Fruit fly (Drosophila melanogaster) whole organism, embryonic: ENCODE measurements around the gene CG9395.

Experiments used
- CG10321 ChIP-seq: fragments of 200-800 bp; sonication (Bioruptor generic); IDR thresholded peaks from 2 replicates; pipeline ENCODE4 v1.3.6; 2022; ENCODE audit warnings: missing biosample characterization, missing genetic modification characterization
- CG10431 ChIP-seq: fragments of 200-800 bp; sonication (Bioruptor generic); optimal IDR thresholded peaks from 3 replicates; lab custom pipeline; 2018; ENCODE audit warnings: missing biosample characterization, mild to moderate bottlenecking, missing genetic modification characterization
- CG10565 ChIP-seq: fragments of 200-800 bp; sonication (Bioruptor generic); optimal IDR thresholded peaks from 3 replicates; lab custom pipeline; 2016; ENCODE audit warnings: missing biosample characterization, mild to moderate bottlenecking, missing genetic modification characterization
- CG10959 ChIP-seq: fragments of 200-800 bp; sonication (Bioruptor generic); IDR thresholded peaks from 2 replicates; pipeline ENCODE4 v1.3.6; 2022; ENCODE audit warnings: missing biosample characterization, missing genetic modification characterization
- CG12104 ChIP-seq: fragments of 200-800 bp; sonication (Bioruptor generic); optimal IDR thresholded peaks from 3 replicates; lab custom pipeline; 2016; ENCODE audit warnings: missing biosample characterization, missing genetic modification characterization
- CG12391 ChIP-seq: fragments of 200-800 bp; sonication (Bioruptor generic); optimal IDR thresholded peaks from 3 replicates; lab custom pipeline; 2018; ENCODE audit warnings: missing biosample characterization, mild to moderate bottlenecking, missing genetic modification characterization, moderate library complexity
- CG13894 ChIP-seq: fragments of 200-800 bp; sonication (Bioruptor generic); optimal IDR thresholded peaks from 3 replicates; lab custom pipeline; 2018; ENCODE audit warnings: missing biosample characterization, mild to moderate bottlenecking, missing genetic modification characterization, moderate library complexity
- CG17359 ChIP-seq: fragments of 200-800 bp; sonication (Bioruptor generic); optimal IDR thresholded peaks from 3 replicates; lab custom pipeline; 2018; ENCODE audit warnings: missing biosample characterization, mild to moderate bottlenecking, missing genetic modification characterization, moderate library complexity
- CG17912 ChIP-seq: fragments of 200-800 bp; sonication (Bioruptor generic); optimal IDR thresholded peaks from 2 replicates; lab custom pipeline; 2018; ENCODE audit warnings: missing biosample characterization, mild to moderate bottlenecking, missing genetic modification characterization
- CG2120 ChIP-seq: fragments of 200-800 bp; sonication (Bioruptor generic); optimal IDR thresholded peaks from 3 replicates; lab custom pipeline; 2016; ENCODE audit warnings: missing biosample characterization, missing genetic modification characterization
- CG2875 ChIP-seq: fragments of 200-800 bp; sonication (Bioruptor generic); optimal IDR thresholded peaks from 2 replicates; lab custom pipeline; 2017; ENCODE audit warnings: missing biosample characterization, mild to moderate bottlenecking, missing genetic modification characterization, missing genetic modification reagents
- CG34376 ChIP-seq: fragments of 200-800 bp; sonication (Bioruptor generic); optimal IDR thresholded peaks from 2 replicates; lab custom pipeline; 2018; ENCODE audit warnings: missing biosample characterization, mild to moderate bottlenecking, missing genetic modification characterization
- CG7839 ChIP-seq: fragments of 200-800 bp; sonication (Bioruptor generic); optimal IDR thresholded peaks from 3 replicates; lab custom pipeline; 2018; ENCODE audit warnings: missing biosample characterization, mild to moderate bottlenecking, missing genetic modification characterization, moderate library complexity
- CG9797 ChIP-seq: fragments of 200-800 bp; sonication (Bioruptor generic); optimal IDR thresholded peaks from 3 replicates; lab custom pipeline; 2018; ENCODE audit warnings: missing biosample characterization, mild to moderate bottlenecking, missing genetic modification characterization
- CG9817 ChIP-seq: fragments of 200-800 bp; sonication (Bioruptor generic); optimal IDR thresholded peaks from 2 replicates; lab custom pipeline; 2018; ENCODE audit warnings: missing biosample characterization, mild to moderate bottlenecking, missing genetic modification characterization, moderate library complexity
- CHES-1-like ChIP-seq: fragments of 200-800 bp; sonication (Bioruptor generic); optimal IDR thresholded peaks from 2 replicates; lab custom pipeline; 2016; ENCODE audit warnings: missing biosample characterization, missing genetic modification characterization
- CTCF ChIP-seq: fragments of 200-800 bp; sonication (Bioruptor generic); optimal IDR thresholded peaks from 2 replicates; lab custom pipeline; 2017; ENCODE audit warnings: missing biosample characterization, mild to moderate bottlenecking, missing genetic modification characterization, moderate library complexity
- D19A ChIP-seq: fragments of 200-800 bp; optimal IDR thresholded peaks from 3 replicates; lab custom pipeline; 2019; ENCODE audit warnings: missing biosample characterization, mild to moderate bottlenecking, missing genetic modification characterization, moderate library complexity
- H15 ChIP-seq: fragments of 200-800 bp; sonication (Bioruptor generic); IDR thresholded peaks from 3 replicates; pipeline ENCODE4 v1.3.6; 2022; ENCODE audit warnings: missing biosample characterization, missing genetic modification characterization
- HLH4C ChIP-seq: fragments of 200-800 bp; sonication (Bioruptor generic); IDR thresholded peaks from 3 replicates; pipeline ENCODE4 v1.3.6; 2022; ENCODE audit warnings: missing biosample characterization, missing genetic modification characterization; ENCODE audit not compliant: partially characterized antibody
- Jarid2 ChIP-seq: fragments of 200-800 bp; sonication (Bioruptor generic); optimal IDR thresholded peaks from 3 replicates; lab custom pipeline; 2017; ENCODE audit warnings: mild to moderate bottlenecking, missing biosample characterization, missing genetic modification reagents, missing genetic modification characterization
- NC2α ChIP-seq: fragments of 200-800 bp; sonication (Bioruptor generic); optimal IDR thresholded peaks from 2 replicates; lab custom pipeline; 2016; ENCODE audit warnings: missing biosample characterization, missing genetic modification characterization
- NC2β ChIP-seq: fragments of 200-800 bp; sonication (Bioruptor generic); optimal IDR thresholded peaks from 2 replicates; lab custom pipeline; 2016; ENCODE audit warnings: missing biosample characterization, missing genetic modification characterization
- NFAT ChIP-seq: fragments of 200-800 bp; sonication (Bioruptor generic); IDR thresholded peaks from 2 replicates; pipeline ENCODE4 v1.3.6; 2022; ENCODE audit warnings: missing biosample characterization, missing genetic modification characterization
- Scr ChIP-seq: fragments of 200-800 bp; sonication (Bioruptor generic); IDR thresholded peaks from 2 replicates; pipeline ENCODE4 v1.3.6; 2022; ENCODE audit warnings: missing biosample characterization, missing genetic modification characterization; ENCODE audit not compliant: partially characterized antibody
- Sry-δ ChIP-seq: fragments of 200-800 bp; sonication (Bioruptor generic); optimal IDR thresholded peaks from 2 replicates; lab custom pipeline; 2016; ENCODE audit warnings: missing biosample characterization, missing genetic modification characterization
- Xrp1 ChIP-seq: fragments of 200-800 bp; sonication (Bioruptor generic); IDR thresholded peaks from 2 replicates; pipeline ENCODE4 v1.3.6; 2022; ENCODE audit warnings: missing biosample characterization, missing genetic modification characterization
- al ChIP-seq: fragments of 200-800 bp; sonication (Bioruptor generic); IDR thresholded peaks from 2 replicates; pipeline ENCODE4 v1.3.6; 2022; ENCODE audit warnings: missing biosample characterization, missing genetic modification characterization
- ap ChIP-seq: fragments of 200-800 bp; sonication (Bioruptor generic); IDR thresholded peaks from 2 replicates; pipeline ENCODE4 v1.3.6; 2022; ENCODE audit warnings: missing biosample characterization, missing genetic modification characterization
- bigmax ChIP-seq: fragments of 200-800 bp; sonication (Bioruptor generic); optimal IDR thresholded peaks from 2 replicates; lab custom pipeline; 2018; ENCODE audit warnings: missing biosample characterization, mild to moderate bottlenecking, missing genetic modification characterization
- croc ChIP-seq: fragments of 200-800 bp; sonication (Bioruptor generic); conservative IDR thresholded peaks from 3 replicates; pipeline ENCODE4 v1.3.6; 2022; ENCODE audit warnings: missing biosample characterization, missing genetic modification characterization
- crol ChIP-seq: fragments of 200-800 bp; sonication (Bioruptor generic); IDR thresholded peaks from 2 replicates; pipeline ENCODE4 v1.3.6; 2022; ENCODE audit warnings: missing biosample characterization, missing genetic modification characterization
- emc ChIP-seq: fragments of 200-800 bp; sonication (Bioruptor generic); optimal IDR thresholded peaks from 2 replicates; lab custom pipeline; 2016; ENCODE audit warnings: missing biosample characterization, missing genetic modification characterization
- en ChIP-seq: fragments of 200-800 bp; sonication (Bioruptor generic); optimal IDR thresholded peaks from 2 replicates; lab custom pipeline; 2016; ENCODE audit warnings: missing biosample characterization, missing genetic modification characterization
- exex ChIP-seq: fragments of 200-800 bp; sonication (Bioruptor generic); optimal IDR thresholded peaks from 4 replicates; lab custom pipeline; 2018; ENCODE audit warnings: missing biosample characterization, mild to moderate bottlenecking, missing genetic modification characterization, moderate library complexity
- fru ChIP-seq: fragments of >200 bp; optimal IDR thresholded peaks from 2 replicates; lab custom pipeline; 2017
- gem ChIP-seq: fragments of 200-800 bp; sonication (Bioruptor generic); optimal IDR thresholded peaks from 2 replicates; lab custom pipeline; 2019; ENCODE audit warnings: missing biosample characterization, mild to moderate bottlenecking, missing genetic modification characterization, moderate library complexity
- gro ChIP-seq: fragments of 200-800 bp; sonication (Bioruptor generic); optimal IDR thresholded peaks from 2 replicates; lab custom pipeline; 2016; ENCODE audit warnings: missing biosample characterization, missing genetic modification characterization
- gsb ChIP-seq: fragments of 200-800 bp; sonication (Bioruptor generic); IDR thresholded peaks from 2 replicates; pipeline ENCODE4 v1.3.6; 2022; ENCODE audit warnings: missing biosample characterization, missing genetic modification characterization
- h ChIP-seq: fragments of >200 bp; optimal IDR thresholded peaks from 2 replicates; lab custom pipeline; 2017
- insv ChIP-seq, 2 experiments: fragments of 200-800 bp; sonication (Bioruptor generic); optimal IDR thresholded peaks; 3 replicates each; lab custom pipeline; 2016 to 2018; ENCODE audit warnings: missing biosample characterization in 2 of 2, missing genetic modification characterization in 2 of 2
- lab ChIP-seq: fragments of 200-800 bp; sonication (Bioruptor generic); optimal IDR thresholded peaks from 3 replicates; lab custom pipeline; 2017; ENCODE audit warnings: missing biosample characterization, missing genetic modification characterization, mild to moderate bottlenecking, moderate library complexity, missing genetic modification reagents
- lilli ChIP-seq: fragments of 200-800 bp; sonication (Bioruptor generic); optimal IDR thresholded peaks from 3 replicates; lab custom pipeline; 2016; ENCODE audit warnings: missing biosample characterization, missing genetic modification characterization
- mirr ChIP-seq: fragments of 200-800 bp; sonication (Bioruptor generic); optimal IDR thresholded peaks from 3 replicates; lab custom pipeline; 2018; ENCODE audit warnings: missing biosample characterization, mild to moderate bottlenecking, missing genetic modification characterization
- otp ChIP-seq: fragments of 200-800 bp; sonication (Bioruptor generic); IDR thresholded peaks from 3 replicates; pipeline ENCODE4, ENCODE4 v1.3.6; 2022; ENCODE audit warnings: missing biosample characterization, missing genetic modification characterization
- seq ChIP-seq: fragments of 200-800 bp; sonication (Bioruptor generic); IDR thresholded peaks from 2 replicates; pipeline ENCODE4 v1.3.6; 2022; ENCODE audit warnings: missing biosample characterization, missing genetic modification characterization
- sisA ChIP-seq: fragments of 200-800 bp; sonication (Bioruptor generic); IDR thresholded peaks from 2 replicates; pipeline ENCODE4 v1.3.6; 2022; ENCODE audit warnings: missing biosample characterization, missing genetic modification characterization
- tll ChIP-seq, 2 experiments: fragments of 200-800 bp in 1 of 2; fragments of >200 bp in 1 of 2; sonication (Bioruptor generic) in 1 of 2; optimal IDR thresholded peaks; 2 replicates each; lab custom pipeline; 2017 to 2019; ENCODE audit warnings: missing biosample characterization in 2 of 2, missing genetic modification characterization in 2 of 2, mild to moderate bottlenecking in 1 of 2, moderate library complexity in 1 of 2
- tna ChIP-seq: fragments of 200-800 bp; sonication (Bioruptor generic); IDR thresholded peaks from 2 replicates; pipeline ENCODE4 v1.3.6; 2022; ENCODE audit warnings: missing biosample characterization, missing genetic modification characterization; ENCODE audit not compliant: partially characterized antibody
- yki ChIP-seq: fragments of >200 bp; optimal IDR thresholded peaks from 3 replicates; lab custom pipeline; 2018

Gene CG9395

DNA sequence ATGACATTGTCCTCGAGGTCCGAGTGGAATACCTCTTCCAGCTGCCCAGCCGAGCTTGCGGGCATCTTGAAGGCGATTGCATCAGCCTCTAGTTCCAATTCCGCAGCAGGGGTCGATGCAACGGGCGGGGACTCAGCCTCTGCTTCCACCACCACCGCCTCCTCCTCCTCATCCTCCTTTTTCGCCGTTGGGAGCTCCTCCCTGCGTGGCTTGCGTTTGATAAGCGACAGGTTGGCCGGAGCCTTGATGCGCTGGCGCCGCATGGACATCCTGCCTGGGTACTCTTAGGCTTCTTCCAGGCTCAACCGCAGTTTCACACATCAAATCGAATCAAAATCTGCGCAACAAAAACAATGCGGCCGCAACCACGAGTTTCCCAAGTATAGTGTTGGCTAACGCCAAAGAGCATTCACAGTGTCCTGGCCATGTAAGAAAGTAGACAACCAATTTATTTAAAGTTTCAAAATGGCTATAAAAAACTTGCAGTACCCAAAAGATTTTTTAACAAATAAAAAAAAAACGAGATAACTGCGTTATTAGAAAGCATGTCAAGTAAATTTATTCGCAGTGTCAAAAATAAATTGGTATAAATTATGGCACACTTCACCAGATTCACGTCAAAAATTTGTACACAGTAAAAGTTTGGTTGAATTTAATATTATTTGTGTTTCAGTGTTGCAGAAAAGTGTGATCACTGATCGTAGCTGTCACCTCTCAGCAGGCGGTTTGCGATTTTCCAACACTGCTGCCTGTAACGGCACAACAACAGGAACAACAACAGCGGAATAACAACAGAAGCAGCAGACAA is 18.8 kb upstream of the CG9395 start, which contains the start of the genes Bdp1 and CG6565 (continued):
- peak; percentile 89 for TF ChIP-seq gsb
- no peak for TF ChIP-seq tna (GFP tag; lab: Robert Waterston, UW)
- peak; percentile 82 for TF ChIP-seq CG10431 (GFP tag; lab: Kevin White, UChicago)
- peak; percentile 80 for TF ChIP-seq otp (GFP tag; lab: Robert Waterston, UW)
- peak; percentile 95 for TF ChIP-seq croc (GFP tag; lab: Robert Waterston, UW)
- peak; percentile 97 for TF ChIP-seq CG7839 (tag; lab: Kevin White, UChicago)
- TF ChIP-seq en (GFP tag; lab: Kevin White, UChicago): peak; percentile 94
- peak; percentile 86 for TF ChIP-seq D19A (tag; lab: Kevin White, UChicago)
- peak; percentile 99 for TF ChIP-seq CG2120 (GFP tag; lab: Kevin White, UChicago)
- TF ChIP-seq Xrp1 (GFP tag; lab: Robert Waterston, UW): peak; percentile 96
- peak; percentile 94 for TF ChIP-seq CG10565 (GFP tag; lab: Kevin White, UChicago)
- peak; percentile 98 for TF ChIP-seq gem (tag; lab: Kevin White, UChicago)
- TF ChIP-seq mirr (GFP tag; lab: Kevin White, UChicago): peak; percentile 70
- TF ChIP-seq CG13894: peak; percentile 94
- no peak for TF ChIP-seq HLH4C
- peak; percentile 93 for TF ChIP-seq emc (GFP tag; lab: Kevin White, UChicago)
- no peak for TF ChIP-seq h (lab: Kevin White, UChicago)
- peak; percentile 98 for TF ChIP-seq CG12391 (tag; lab: Kevin White, UChicago)
- TF ChIP-seq NC2β (GFP tag; lab: Kevin White, UChicago): peak; percentile 97
- peak; percentile 93 for TF ChIP-seq H15 (GFP tag; lab: Robert Waterston, UW)
- TF ChIP-seq CG2875 (GFP tag; lab: Kevin White, UChicago): peak; percentile 93
- peak; percentile 44 for TF ChIP-seq CG9797 (GFP tag; lab: Kevin White, UChicago)
- peak; percentile 93 for TF ChIP-seq seq (GFP tag; lab: Robert Waterston, UW)
- peak; percentile 19 for TF ChIP-seq bigmax (GFP tag; lab: Kevin White, UChicago)
- no peak for TF ChIP-seq fru (lab: Kevin White, UChicago)
- TF ChIP-seq sisA (GFP tag; lab: Robert Waterston, UW): peak; percentile 97
- TF ChIP-seq CG10321 (GFP tag; lab: Robert Waterston, UW): peak; percentile 58; the same call in 1 of the 2 replicates
- peak; percentile 95 for TF ChIP-seq NC2α
- peak; percentile 97 for TF ChIP-seq gro
- TF ChIP-seq CG9817 (tag; lab: Kevin White, UChicago): peak; percentile 97
- peak; percentile 94 for TF ChIP-seq crol (GFP tag; lab: Robert Waterston, UW)
- TF ChIP-seq CG34376 (GFP tag; lab: Kevin White, UChicago): peak; percentile 95
- no peak for TF ChIP-seq yki
- TF ChIP-seq CG10959 (GFP tag; lab: Robert Waterston, UW): peak; percentile 90
- peak; percentile 81 for TF ChIP-seq exex (tag; lab: Kevin White, UChicago)
- TF ChIP-seq CHES-1-like (GFP tag; lab: Kevin White, UChicago): peak; percentile 98
- peak; percentile 54 to 94 for TF ChIP-seq tll (GFP tag; optimal IDR thresholded peaks at IDR 0.05; lab: Kevin White, UChicago)
- TF ChIP-seq ap (GFP tag; lab: Robert Waterston, UW): peak; percentile 87
- peak; percentile 60 to 75 for TF ChIP-seq insv (GFP tag; optimal IDR thresholded peaks at IDR 0.05; lab: Kevin White, UChicago)
- peak; percentile 58 for TF ChIP-seq CG17912 (GFP tag; lab: Kevin White, UChicago)
- TF ChIP-seq al: peak; percentile 96
- TF ChIP-seq CTCF (GFP tag; lab: Kevin White, UChicago): peak; percentile 50
- no peak for TF ChIP-seq Jarid2 (GFP tag; lab: Kevin White, UChicago)
- peak; percentile 95 for TF ChIP-seq CG17359 (tag; lab: Kevin White, UChicago)
- TF ChIP-seq lab (GFP tag; lab: Kevin White, UChicago): peak; percentile 97
- peak; percentile 48; the same call in 1 of the 2 replicates for TF ChIP-seq Scr (GFP tag; lab: Robert Waterston, UW)
- peak; percentile 85 for TF ChIP-seq Sry-δ (GFP tag; lab: Kevin White, UChicago)
- peak; percentile 99 for TF ChIP-seq lilli (GFP tag; lab: Kevin White, UChicago)
- peak; percentile 90 for TF ChIP-seq NFAT (GFP tag; lab: Robert Waterston, UW)
- peak; percentile 98 for TF ChIP-seq CG12104 (GFP tag; lab: Kevin White, UChicago)
